Worm (Caenorhabditis elegans) whole organism, late embryonic: ENCODE measurements around the gene trpp-5.
"Not testable (repeated sequence)": the region's sequence is repeated elsewhere in the genome, so short reads cannot be mapped to it uniquely, and the experiment has no call there.

Source experiments
- C08G9.2 ChIP-seq: sonication (generic microtip); optimal IDR thresholded peaks from 2 replicates; lab custom pipeline; 2016; ENCODE audit warnings: mild to moderate bottlenecking, missing genetic modification characterization, moderate library complexity, missing compliant biosample characterization
- K09A11.1 ChIP-seq: sonication (generic microtip); optimal IDR thresholded peaks from 2 replicates; lab custom pipeline; 2017; ENCODE audit warnings: antibody characterized with exemption, mild to moderate bottlenecking, missing genetic modification characterization, missing compliant biosample characterization; ENCODE audit not compliant: insufficient read depth
- Y22D7AL.16 ChIP-seq: sonication (generic microtip); optimal IDR thresholded peaks from 2 replicates; lab custom pipeline; 2016; ENCODE audit warnings: missing genetic modification characterization, missing compliant biosample characterization
- ahr-1 ChIP-seq: sonication (generic microtip); optimal IDR thresholded peaks from 2 replicates; lab custom pipeline; 2016; ENCODE audit warnings: missing genetic modification characterization, missing compliant biosample characterization
- ceh-22 ChIP-seq: sonication (generic microtip); optimal IDR thresholded peaks from 2 replicates; lab custom pipeline; 2017; ENCODE audit warnings: missing biosample characterization, missing genetic modification characterization
- ceh-30 ChIP-seq: fragments of 150-350 bp; optimal IDR thresholded peaks from 2 replicates; lab custom pipeline; 2014; ENCODE audit warnings: missing biosample characterization, missing genetic modification characterization
- ceh-45 ChIP-seq: fragments of 200-800 bp; sonication (Bioruptor generic); IDR thresholded peaks from 2 replicates; pipeline ENCODE4 v1.3.6; 2022; ENCODE audit warnings: missing genetic modification reagents, missing genetic modification characterization, missing compliant biosample characterization
- ceh-48 ChIP-seq: sonication (generic microtip); optimal IDR thresholded peaks from 2 replicates; lab custom pipeline; 2016; ENCODE audit warnings: missing genetic modification characterization, inconsistent platforms, missing compliant biosample characterization
- dmd-4 ChIP-seq: sonication (generic microtip); optimal IDR thresholded peaks from 2 replicates; lab custom pipeline; 2016; ENCODE audit warnings: borderline replicate concordance, missing genetic modification characterization, missing compliant biosample characterization
- dve-1 ChIP-seq: sonication (generic microtip); optimal IDR thresholded peaks from 2 replicates; lab custom pipeline; 2017; ENCODE audit warnings: antibody characterized with exemption, mild to moderate bottlenecking, missing genetic modification characterization, missing compliant biosample characterization
- elt-4 ChIP-seq: sonication (generic microtip); optimal IDR thresholded peaks from 2 replicates; lab custom pipeline; 2016; ENCODE audit warnings: missing genetic modification characterization, missing compliant biosample characterization
- ets-4 ChIP-seq: sonication (generic microtip); optimal IDR thresholded peaks from 2 replicates; lab custom pipeline; 2016; ENCODE audit warnings: missing genetic modification characterization, missing compliant biosample characterization
- fkh-6 ChIP-seq: sonication (generic microtip); optimal IDR thresholded peaks from 2 replicates; lab custom pipeline; 2016; ENCODE audit warnings: missing genetic modification characterization, missing compliant biosample characterization
- hlh-13 ChIP-seq: fragments of 200-800 bp; sonication (Bioruptor generic); optimal IDR thresholded peaks from 2 replicates; lab custom pipeline; 2018; ENCODE audit warnings: mild to moderate bottlenecking, missing genetic modification characterization, missing compliant biosample characterization
- hlh-30 ChIP-seq: sonication (generic microtip); optimal IDR thresholded peaks from 2 replicates; lab custom pipeline; 2017; ENCODE audit warnings: antibody characterized with exemption, missing genetic modification characterization, missing compliant biosample characterization; ENCODE audit not compliant: insufficient read depth
- lim-6 ChIP-seq: sonication (generic microtip); optimal IDR thresholded peaks from 2 replicates; lab custom pipeline; 2016; ENCODE audit warnings: missing genetic modification characterization, missing compliant biosample characterization
- odd-2 ChIP-seq: sonication (generic microtip); optimal IDR thresholded peaks from 2 replicates; lab custom pipeline; 2017; ENCODE audit warnings: antibody characterized with exemption, mild to moderate bottlenecking, missing genetic modification characterization, missing compliant biosample characterization
- rnt-1 ChIP-seq: sonication (generic microtip); optimal IDR thresholded peaks from 2 replicates; lab custom pipeline; 2016; ENCODE audit warnings: missing genetic modification characterization, missing compliant biosample characterization
- tbx-2 ChIP-seq: sonication (generic microtip); optimal IDR thresholded peaks from 2 replicates; lab custom pipeline; 2016; ENCODE audit warnings: missing genetic modification characterization, missing compliant biosample characterization
- unc-3 ChIP-seq, 2 experiments: fragments of 200-800 bp in 1 of 2; sonication (Bioruptor generic) in 1 of 2; sonication (generic microtip) in 1 of 2; conservative IDR thresholded peaks in 1 of 2; optimal IDR thresholded peaks in 1 of 2; 2 replicates each; pipeline versions ENCODE4 v1.3.6 to Lab custom; 2016 to 2022; ENCODE audit warnings: missing compliant biosample characterization in 2 of 2, missing genetic modification characterization in 2 of 2, missing genetic modification reagents in 1 of 2
- ztf-16 ChIP-seq: sonication (generic microtip); optimal IDR thresholded peaks from 2 replicates; lab custom pipeline; 2017; ENCODE audit warnings: missing genetic modification characterization, missing compliant biosample characterization

The trpp-5 gene

DNA sequence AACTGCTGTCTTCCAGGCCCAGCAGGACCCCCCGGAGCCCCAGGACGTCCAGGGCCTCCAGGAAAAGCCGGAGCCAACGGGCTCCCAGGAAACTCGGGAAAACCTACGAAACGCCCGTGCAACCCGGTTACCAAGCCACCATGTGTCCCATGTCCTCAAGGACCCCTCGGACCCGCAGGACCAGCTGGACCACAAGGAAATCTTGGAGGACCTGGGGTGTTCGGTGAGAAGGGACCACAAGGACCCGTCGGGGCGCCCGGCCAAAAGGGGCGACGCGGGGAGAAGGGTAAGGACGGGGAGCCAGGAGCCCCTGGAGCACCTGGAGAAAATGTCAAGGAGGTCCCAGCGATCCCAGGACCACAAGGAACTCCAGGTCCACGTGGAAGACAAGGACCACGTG lies 26.8 kb downstream of the trpp-5 start:
- no peak for TF ChIP-seq ceh-30
- TF ChIP-seq ceh-45 = 0 out of 2 replicates have a peak, but pooled peaks have one; percentile 10
- peak; percentile 14 for TF ChIP-seq fkh-6
- TF ChIP-seq ztf-16 (tag; lab: Kevin White, UChicago) = no peak
- peak; percentile 14 for TF ChIP-seq elt-4 (tag; lab: Kevin White, UChicago)
- TF ChIP-seq C08G9.2 (tag; lab: Kevin White, UChicago) = peak; percentile 35
- peak; percentile 10 for TF ChIP-seq lim-6 (tag; lab: Kevin White, UChicago)
- no peak for TF ChIP-seq unc-3 (GFP tag; conservative IDR thresholded peaks at IDR 0.05; lab: Robert Waterston, UW)
- no peak for TF ChIP-seq unc-3 (tag; optimal IDR thresholded peaks at IDR 0.05; lab: Kevin White, UChicago)
- no peak for TF ChIP-seq hlh-13 (GFP tag; lab: Kevin White, UChicago)
- TF ChIP-seq, all 69 proteins: peak for 5

DNA sequence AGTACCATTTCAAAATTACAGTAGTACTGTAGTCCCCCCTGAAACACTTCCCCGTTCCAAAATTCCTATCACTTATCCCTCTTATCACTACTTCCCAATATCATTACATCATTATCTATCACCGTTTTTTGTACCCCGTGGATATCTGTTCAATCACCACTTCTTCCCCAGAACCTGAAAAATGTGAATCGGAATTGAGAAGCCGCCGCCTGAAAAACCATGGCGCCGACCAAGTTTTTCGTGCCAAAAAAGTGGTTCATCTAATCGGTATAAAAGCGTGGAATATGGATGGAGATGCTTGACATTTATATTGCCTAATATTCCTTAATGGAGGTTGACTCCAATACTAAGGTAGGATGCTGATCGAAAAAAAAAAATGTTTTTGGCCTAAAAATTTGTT lies 29.9 kb downstream of the trpp-5 start, which contains the start of gene rol-1:
Gene rol-1 (plus strand): TSS at position 301 of the 400 bp plus-strand sequence.
- TF ChIP-seq Y22D7AL.16 (tag; lab: Kevin White, UChicago) (no peak), ceh-22 (tag; lab: Kevin White, UChicago) (no peak), unc-3 (GFP tag; conservative IDR thresholded peaks at IDR 0.05; lab: Robert Waterston, UW) (no peak), unc-3 (tag; optimal IDR thresholded peaks at IDR 0.05; lab: Kevin White, UChicago) (no peak), ets-4 (tag; lab: Kevin White, UChicago) (no peak), dmd-4 (no peak), odd-2 (tag; lab: Kevin White, UChicago) (no peak), ahr-1 (no peak), fkh-6 (no peak), hlh-13 (GFP tag; lab: Kevin White, UChicago) (no peak)

DNA sequence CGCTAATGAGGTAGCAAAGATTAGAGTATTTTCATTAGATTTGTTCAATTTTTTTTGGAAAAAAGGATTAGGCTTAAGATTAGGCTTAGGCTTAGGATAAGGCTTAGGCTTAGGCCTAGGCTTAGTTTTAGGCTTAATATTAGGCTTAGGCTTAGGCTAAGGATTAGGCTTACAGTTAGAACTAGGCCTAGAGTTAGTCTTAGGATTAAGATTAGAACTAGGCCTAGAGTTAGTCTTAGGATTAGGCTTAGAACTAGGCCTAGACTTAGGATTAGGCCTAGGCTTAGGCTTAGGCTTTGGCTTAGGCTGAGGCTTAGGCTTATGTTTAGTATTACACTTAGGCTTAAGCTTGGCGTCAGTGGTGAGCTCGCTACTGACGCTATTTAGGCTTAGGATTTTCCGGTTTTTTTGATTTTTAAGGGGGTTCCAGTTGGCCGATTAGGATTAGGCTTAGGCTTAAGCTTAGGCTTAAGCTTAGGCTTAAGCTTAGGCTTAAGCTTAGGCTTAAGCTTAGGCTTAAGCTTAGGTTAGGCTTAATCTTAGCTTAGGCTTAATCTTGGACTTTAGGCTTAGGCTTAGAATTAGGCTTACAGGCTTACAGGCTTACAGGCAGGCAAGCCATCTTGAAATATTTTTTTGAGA lies 32.6 kb downstream of the trpp-5 start:
- TF ChIP-seq dmd-4 (no peak), dve-1 (tag; lab: Kevin White, UChicago) (peak; percentile 99)
- TF ChIP-seq, all 69 proteins: peak for 1

DNA sequence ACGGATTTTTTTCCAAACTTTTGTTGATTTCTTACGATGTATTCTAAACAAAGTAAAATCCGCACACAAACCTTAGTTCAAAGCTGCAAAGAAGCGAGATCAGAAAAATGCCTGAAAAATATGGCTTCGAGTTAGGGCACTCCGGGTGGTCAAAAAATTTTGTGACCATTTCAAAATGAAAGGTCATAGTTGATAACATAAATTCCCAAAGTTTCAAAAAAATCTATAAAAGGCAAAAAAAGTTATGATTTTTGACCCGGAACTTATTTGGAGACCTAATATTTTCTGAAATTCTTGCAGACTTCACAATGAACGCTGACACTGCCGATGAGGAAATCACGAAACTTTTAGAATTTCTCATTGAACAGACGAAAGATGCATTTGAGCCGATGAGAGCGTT lies 37.6 kb downstream of the trpp-5 start, which contains the start of gene Y57A10A.8:
Gene Y57A10A.8 (plus strand): TSS at position 301 of the 400 bp plus-strand sequence.
- TF ChIP-seq ceh-30, hlh-30, fkh-6: not testable (repeated sequence)

DNA sequence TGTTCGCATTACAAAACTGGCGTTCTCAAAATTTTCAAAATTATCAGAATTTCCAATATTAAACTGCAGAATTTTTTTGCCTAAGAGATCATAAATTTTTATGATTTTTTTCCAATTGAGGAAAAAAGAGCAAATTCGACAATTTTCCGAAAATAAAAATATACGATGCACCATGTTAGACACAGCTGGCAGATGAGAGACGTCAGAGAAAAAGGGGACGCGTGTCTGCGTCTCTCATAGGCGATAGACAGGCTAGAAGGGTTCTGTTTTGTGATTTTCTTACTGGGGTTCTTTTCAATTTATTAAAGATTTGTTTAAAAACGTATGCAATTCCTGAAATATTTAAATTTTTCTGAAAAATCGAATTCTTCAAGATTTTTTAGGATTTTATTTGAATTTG lies 39.2 kb downstream of the trpp-5 start:
- no peak for TF ChIP-seq ceh-48 (tag; lab: Kevin White, UChicago)

DNA sequence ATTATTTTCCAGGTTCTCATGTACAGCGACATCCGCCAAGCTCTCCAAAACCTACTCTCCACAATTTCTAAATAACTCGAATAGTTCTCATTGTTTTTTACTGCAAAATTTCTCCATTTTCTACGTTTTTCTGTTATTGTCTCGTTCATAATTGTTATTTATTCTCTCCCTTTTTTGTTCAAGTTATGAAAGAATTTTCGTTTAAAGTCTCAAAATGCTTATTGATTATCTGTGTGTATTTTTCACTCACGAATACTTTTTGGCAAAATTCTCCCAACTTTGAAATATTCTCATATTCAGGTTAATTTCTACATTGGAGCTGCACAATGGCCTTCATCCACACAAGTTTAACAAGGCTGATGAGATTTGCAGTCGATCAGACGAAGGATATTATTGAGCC lies 48.0 kb downstream of the trpp-5 start, which contains the start of gene Y57A10A.5:
Gene Y57A10A.5 (plus strand): TSS at position 301 of the 400 bp plus-strand sequence.
- TF ChIP-seq ceh-22, tbx-2, ceh-48 (tag; lab: Kevin White, UChicago): not testable (repeated sequence)

DNA sequence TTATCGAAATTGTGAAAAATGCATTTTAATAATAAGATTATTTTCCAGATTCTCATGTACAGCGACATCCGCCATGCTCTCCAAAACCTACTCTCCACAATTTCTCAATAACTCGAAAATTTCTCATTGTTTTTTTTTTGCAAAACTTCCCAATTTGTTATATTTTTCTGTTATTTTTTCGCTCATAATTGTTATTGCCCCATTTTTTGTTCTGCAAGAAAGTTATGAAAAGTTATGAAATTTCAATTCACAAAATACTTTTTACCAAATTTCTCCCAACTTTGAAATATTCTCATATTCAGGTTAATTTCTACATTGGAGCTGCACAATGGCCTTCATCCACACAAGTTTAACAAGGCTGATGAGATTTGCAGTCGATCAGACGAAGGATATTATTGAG lies 50.5 kb downstream of the trpp-5 start, which contains the start of gene Y57A10A.4:
Gene Y57A10A.4 (plus strand): TSS at position 301 of the 400 bp plus-strand sequence.
- TF ChIP-seq elt-4, rnt-1, K09A11.1 (tag; lab: Kevin White, UChicago): not testable (repeated sequence)
- TF ChIP-seq, all 69 proteins: peak for 0; not testable (repeated sequence) for 69
